Worm (Caenorhabditis elegans): ENCODE measurements around the gene pept-1.

DNA sequence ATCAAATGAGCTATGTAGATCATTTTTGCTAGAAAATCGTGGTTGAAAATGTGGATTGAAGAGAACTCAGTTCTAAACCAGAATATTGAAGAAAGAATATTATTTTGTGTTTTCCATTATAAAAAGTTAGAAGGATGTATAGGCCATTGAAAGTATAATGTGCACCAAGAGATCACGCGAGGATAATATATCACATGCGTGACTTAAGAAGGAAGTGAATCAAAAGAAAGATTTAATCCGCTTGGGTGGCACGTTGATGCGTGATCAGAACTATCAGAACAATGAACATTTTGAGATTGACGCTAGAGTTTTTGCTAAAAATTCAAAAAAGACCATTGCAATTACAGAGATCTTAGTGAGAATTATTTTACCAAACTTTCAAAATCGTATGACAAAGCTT is 20.9 kb upstream of the pept-1 start:
- no peak for TF ChIP-seq nhr-237 (tag; optimal IDR thresholded peaks at IDR 0.05)
- TF ChIP-seq nhr-77 (tag; optimal IDR thresholded peaks at IDR 0.05) = no peak
- TF ChIP-seq lin-15B (tag; optimal IDR thresholded peaks at IDR 0.05) = no peak

Measured in whole organism, L3 larva.